Worm (Caenorhabditis elegans) whole organism, midembryonic: ENCODE measurements around the gene ttr-28.

Experiments
- T22C8.4 ChIP-seq: fragments of 200-800 bp; sonication (Bioruptor generic); IDR thresholded peaks from 2 replicates; pipeline ENCODE4 v1.3.6; 2022; ENCODE audit warnings: missing genetic modification characterization, missing compliant biosample characterization
- cog-1 ChIP-seq: sonication (generic microtip); optimal IDR thresholded peaks from 2 replicates; lab custom pipeline; 2016; ENCODE audit warnings: missing genetic modification characterization, missing compliant biosample characterization
- flt-1 ChIP-seq: fragments of 200-800 bp; sonication (Bioruptor generic); IDR thresholded peaks from 2 replicates; pipeline ENCODE4 v1.3.6; 2022; ENCODE audit warnings: missing genetic modification characterization, missing compliant biosample characterization
- klf-2 ChIP-seq: fragments of 200-800 bp; sonication (Bioruptor generic); conservative IDR thresholded peaks from 2 replicates; pipeline ENCODE4 v1.3.6; 2022; ENCODE audit warnings: missing genetic modification reagents, missing genetic modification characterization, missing compliant biosample characterization
- med-1 ChIP-seq: sonication (generic microtip); optimal IDR thresholded peaks from 2 replicates; lab custom pipeline; 2017; ENCODE audit warnings: missing genetic modification characterization, mild to moderate bottlenecking, missing compliant biosample characterization, antibody characterized with exemption, missing genetic modification reagents; ENCODE audit not compliant: insufficient read depth
- ref-1 ChIP-seq: fragments of 200-800 bp; sonication (Bioruptor generic); conservative IDR thresholded peaks from 2 replicates; pipeline ENCODE4 v1.3.6; 2022; ENCODE audit warnings: missing genetic modification reagents, missing genetic modification characterization, missing compliant biosample characterization
- tab-1 ChIP-seq: fragments of 200-800 bp; sonication (Bioruptor generic); IDR thresholded peaks from 2 replicates; pipeline ENCODE4 v1.3.6; 2022; ENCODE audit warnings: missing genetic modification characterization, missing compliant biosample characterization
- ztf-23 ChIP-seq: fragments of 200-800 bp; sonication (Bioruptor generic); IDR thresholded peaks from 2 replicates; pipeline ENCODE4 v1.3.6; 2022; ENCODE audit warnings: missing genetic modification reagents, missing genetic modification characterization, missing compliant biosample characterization
- ztf-29 ChIP-seq: fragments of 200-800 bp; sonication (Bioruptor generic); IDR thresholded peaks from 2 replicates; pipeline ENCODE4 v1.3.6; 2022; ENCODE audit warnings: missing genetic modification reagents, missing genetic modification characterization, missing compliant biosample characterization

ttr-28 gene

ce11 chrV:12941797-12942474 is 37.0 kb upstream of the ttr-28 start, which contains the start of gene T16G1.4:
TSS of gene T16G1.4 (minus strand) at chrV:12941847.
- TF ChIP-seq T22C8.4 (GFP tag; lab: Robert Waterston, UW) (no peak), med-1 (no peak), klf-2 (GFP tag; lab: Robert Waterston, UW) (no peak), tab-1 (GFP tag; lab: Robert Waterston, UW) (no peak), flt-1 (GFP tag; lab: Robert Waterston, UW) (no peak), ref-1 (GFP tag; lab: Robert Waterston, UW) (no peak), ztf-29 (GFP tag; lab: Robert Waterston, UW) (no peak), cog-1 (tag; lab: Kevin White, UChicago) (no peak), ztf-23 (no peak)

DNA sequence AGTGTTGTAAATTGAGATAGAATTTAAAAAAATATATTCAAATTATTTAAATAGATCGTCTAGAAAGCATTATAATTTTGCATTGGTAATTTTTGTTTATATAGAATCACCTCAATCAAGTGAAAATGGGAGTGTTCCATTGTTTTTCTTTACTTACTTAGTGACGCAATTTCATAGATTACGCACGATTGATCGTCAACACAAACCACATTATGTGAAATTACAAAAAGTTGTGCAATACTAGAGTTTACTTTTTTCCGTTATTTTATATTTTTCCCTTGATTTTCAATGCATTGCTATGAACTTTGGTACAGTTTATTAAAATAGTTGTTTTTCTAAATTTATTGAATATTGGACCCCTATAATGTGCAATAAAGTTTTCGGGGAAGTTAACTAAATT is 34.5 kb upstream of the ttr-28 start, which contains the start of gene T16G1.5:
T16G1.5 (minus strand) TSS at position 119 of the 400 bp plus-strand sequence.
- TF ChIP-seq T22C8.4 (GFP tag; lab: Robert Waterston, UW) (no peak), ref-1 (GFP tag; lab: Robert Waterston, UW) (no peak), ztf-23 (no peak), cog-1 (tag; lab: Kevin White, UChicago) (no peak), med-1 (no peak), ztf-29 (GFP tag; lab: Robert Waterston, UW) (no peak), klf-2 (GFP tag; lab: Robert Waterston, UW) (no peak), flt-1 (GFP tag; lab: Robert Waterston, UW) (no peak), tab-1 (GFP tag; lab: Robert Waterston, UW) (no peak)

ce11 chrV:12937098-12937497 is 32.1 kb upstream of the ttr-28 start, which contains the start of gene T16G1.6:
TSS of gene T16G1.6 (minus strand) at chrV:12937174.
- TF ChIP-seq ztf-23, result no peak
- no peak for TF ChIP-seq flt-1 (GFP tag; lab: Robert Waterston, UW)
- no peak for TF ChIP-seq cog-1 (tag; lab: Kevin White, UChicago)
- TF ChIP-seq tab-1 (GFP tag; lab: Robert Waterston, UW), result no peak
- no peak for TF ChIP-seq T22C8.4 (GFP tag; lab: Robert Waterston, UW)
- TF ChIP-seq klf-2 (GFP tag; lab: Robert Waterston, UW), result no peak
- TF ChIP-seq ref-1 (GFP tag; lab: Robert Waterston, UW), result no peak
- no peak for TF ChIP-seq ztf-29 (GFP tag; lab: Robert Waterston, UW)
- no peak for TF ChIP-seq med-1

- TF ChIP-seq med-1 (no peak), ztf-29 (GFP tag; lab: Robert Waterston, UW) (no peak), tab-1 (GFP tag; lab: Robert Waterston, UW) (no peak), flt-1 (GFP tag; lab: Robert Waterston, UW) (no peak), ref-1 (GFP tag; lab: Robert Waterston, UW) (no peak)
These were observed 30.0 kb upstream of the ttr-28 start, which contains the start of gene T16G1.7 for ce11 chrV:12934976-12935375. TSS of gene T16G1.7 (minus strand) at chrV:12935112.

DNA sequence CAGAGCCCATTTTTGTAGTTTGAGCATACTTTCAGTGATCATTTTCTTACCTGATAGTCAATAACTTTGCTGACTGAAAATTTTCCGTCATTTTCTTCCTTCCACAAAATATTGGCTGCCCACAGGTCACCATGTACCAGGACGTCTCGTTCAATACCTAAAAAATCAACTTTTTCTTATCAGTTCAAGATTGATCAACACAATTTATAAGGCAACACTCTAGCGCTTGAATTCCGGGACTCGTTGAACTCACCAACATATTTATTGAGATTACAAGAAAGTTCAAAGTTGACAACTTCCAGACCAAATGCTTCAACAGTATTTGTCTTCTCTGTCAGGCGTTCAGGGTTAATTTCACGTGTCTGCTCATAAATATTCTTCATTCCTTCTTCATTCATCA is 28.7 kb upstream of the ttr-28 start:
- no peak for TF ChIP-seq T22C8.4 (GFP tag; lab: Robert Waterston, UW)
- no peak for TF ChIP-seq klf-2 (GFP tag; lab: Robert Waterston, UW)
- no peak for TF ChIP-seq ztf-23
- TF ChIP-seq med-1, result no peak
- TF ChIP-seq cog-1 (tag; lab: Kevin White, UChicago), result no peak
- TF ChIP-seq flt-1 (GFP tag; lab: Robert Waterston, UW), result no peak
- no peak for TF ChIP-seq tab-1 (GFP tag; lab: Robert Waterston, UW)
- no peak for TF ChIP-seq ref-1 (GFP tag; lab: Robert Waterston, UW)
- TF ChIP-seq ztf-29 (GFP tag; lab: Robert Waterston, UW), result no peak

DNA sequence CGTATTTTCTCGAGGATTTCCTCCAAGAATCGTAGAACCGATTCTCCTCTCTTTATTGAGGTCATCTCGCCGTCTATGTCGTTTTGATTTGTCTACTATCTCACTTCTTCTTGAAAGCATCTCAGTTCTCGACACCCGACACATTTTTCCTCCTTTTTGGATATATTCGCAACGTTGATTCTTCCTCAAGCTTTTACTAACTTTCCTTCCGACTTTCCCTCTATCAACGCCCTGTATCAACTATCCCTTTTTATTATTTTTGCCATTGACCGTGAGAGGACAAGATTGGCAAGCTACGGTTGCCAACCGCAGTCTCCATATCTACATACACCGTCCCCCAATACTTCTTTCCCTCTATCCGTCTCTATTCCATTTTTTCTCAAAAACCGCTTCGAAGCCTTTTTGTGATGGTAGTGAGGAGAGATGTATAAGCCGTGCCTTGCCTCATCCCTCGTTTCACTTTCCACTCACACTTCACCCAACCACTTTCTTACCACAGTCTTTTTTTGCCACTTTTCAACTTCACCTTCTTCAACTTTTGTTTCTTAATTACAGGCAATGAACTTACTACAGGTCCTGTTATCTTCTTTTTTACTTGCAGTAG is 24.1 kb upstream of the ttr-28 start, which contains the start of gene T16G1.2:
T16G1.2 (plus strand) TSS at position 554 of the 604 bp plus-strand sequence.
- TF ChIP-seq klf-2 (GFP tag; lab: Robert Waterston, UW) (no peak), cog-1 (tag; lab: Kevin White, UChicago) (no peak)

- TF ChIP-seq med-1, result no peak
- TF ChIP-seq ztf-29 (GFP tag; lab: Robert Waterston, UW), result no peak
- no peak for TF ChIP-seq cog-1 (tag; lab: Kevin White, UChicago)
- no peak for TF ChIP-seq ztf-23
- no peak for TF ChIP-seq flt-1 (GFP tag; lab: Robert Waterston, UW)
- no peak for TF ChIP-seq T22C8.4 (GFP tag; lab: Robert Waterston, UW)
- no peak for TF ChIP-seq klf-2 (GFP tag; lab: Robert Waterston, UW)
- no peak for TF ChIP-seq ref-1 (GFP tag; lab: Robert Waterston, UW)
- no peak for TF ChIP-seq tab-1 (GFP tag; lab: Robert Waterston, UW)
These were observed 19.2 kb upstream of the ttr-28 start, which contains the start of gene pqn-67 for ce11 chrV:12924128-12924527. TSS of gene pqn-67 (plus strand) at chrV:12924428.

- no peak for TF ChIP-seq cog-1 (tag; lab: Kevin White, UChicago)
- TF ChIP-seq flt-1 (GFP tag; lab: Robert Waterston, UW), result no peak
- TF ChIP-seq ztf-29 (GFP tag; lab: Robert Waterston, UW), result no peak
- TF ChIP-seq tab-1 (GFP tag; lab: Robert Waterston, UW), result no peak
- no peak for TF ChIP-seq klf-2 (GFP tag; lab: Robert Waterston, UW)
- TF ChIP-seq ztf-23, result no peak
- TF ChIP-seq med-1, result no peak
These were observed 17.3 kb upstream of the ttr-28 start, which contains the start of gene dhrs-4 for ce11 chrV:12922308-12922707. TSS of gene dhrs-4 (plus strand) at chrV:12922608.

DNA sequence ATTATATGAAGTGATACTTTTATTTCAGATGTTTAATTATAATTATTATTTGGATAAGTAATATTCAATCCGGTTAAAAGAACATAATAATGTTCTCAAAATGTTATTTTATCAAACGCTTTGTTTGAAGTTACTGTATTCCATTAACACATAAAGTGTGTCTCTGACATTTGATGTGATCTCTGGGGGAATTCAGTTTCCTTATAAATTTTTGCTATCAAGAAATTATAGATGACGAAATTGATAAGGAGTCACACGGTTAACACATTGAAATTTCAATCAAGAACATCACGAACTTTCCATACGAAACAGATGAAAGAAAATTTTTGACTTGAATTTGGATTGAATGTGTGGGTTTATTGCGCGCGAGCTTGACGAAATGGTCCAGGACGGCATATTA is 16.7 kb upstream of the ttr-28 start:
- TF ChIP-seq cog-1 (tag; lab: Kevin White, UChicago) (no peak), klf-2 (GFP tag; lab: Robert Waterston, UW) (no peak), flt-1 (GFP tag; lab: Robert Waterston, UW) (no peak)
